Worm (Caenorhabditis elegans) whole organism, L4 larva: ENCODE measurements around the gene Y54F10BM.23.
A peak's percentile ranks its signal among the peaks of the same experiment; 100 is the strongest.

Experiments
- F26F4.8 ChIP-seq: fragments of 200-800 bp; sonication (Bioruptor generic); conservative IDR thresholded peaks from 2 replicates; pipeline ENCODE4 v1.3.6; 2022; ENCODE audit warnings: missing genetic modification characterization, missing compliant biosample characterization
- T26A8.4 ChIP-seq: fragments of 200-800 bp; sonication (Bioruptor generic); IDR thresholded peaks from 2 replicates; pipeline ENCODE4 v1.3.6; 2022; ENCODE audit warnings: missing genetic modification characterization, missing compliant biosample characterization
- Y105C5A.15 ChIP-seq: fragments of 200-800 bp; sonication (Bioruptor generic); IDR thresholded peaks from 2 replicates; pipeline ENCODE4 v1.3.6; 2022; ENCODE audit warnings: missing genetic modification characterization, missing compliant biosample characterization
- aha-1 ChIP-seq: fragments of 150-350 bp; peaks from one replicate; lab custom pipeline; 2014; ENCODE audit warnings: missing biosample characterization, missing genetic modification characterization
- attf-4 ChIP-seq: sonication (generic microtip); optimal IDR thresholded peaks from 3 replicates; lab custom pipeline; 2017; ENCODE audit warnings: missing biosample characterization, missing genetic modification characterization
- ceh-32 ChIP-seq: sonication (generic microtip); optimal IDR thresholded peaks from 2 replicates; lab custom pipeline; 2016; ENCODE audit warnings: mild to moderate bottlenecking, missing genetic modification characterization, missing compliant biosample characterization; ENCODE audit not compliant: poor library complexity
- ceh-44 ChIP-seq: fragments of 200-800 bp; sonication (Bioruptor generic); IDR thresholded peaks from 2 replicates; pipeline ENCODE4 v1.3.6; 2022; ENCODE audit warnings: missing genetic modification reagents, missing genetic modification characterization, missing compliant biosample characterization
- cey-2 ChIP-seq: sonication (generic microtip); optimal IDR thresholded peaks from 3 replicates; lab custom pipeline; 2017; ENCODE audit warnings: missing genetic modification characterization, mild to moderate bottlenecking, missing compliant biosample characterization, antibody characterized with exemption, borderline replicate concordance; ENCODE audit not compliant: insufficient read depth
- daf-16 ChIP-seq, 3 experiments: sonication (generic microtip); optimal IDR thresholded peaks; 2 replicates each; lab custom pipeline; 2016 to 2017; ENCODE audit warnings: missing genetic modification characterization in 3 of 3, missing genetic modification reagents in 3 of 3, mild to moderate bottlenecking in 2 of 3, missing compliant biosample characterization in 2 of 3, missing biosample characterization in 1 of 3, moderate library complexity in 1 of 3
- daf-8 ChIP-seq: fragments of 200-800 bp; sonication (Bioruptor generic); IDR thresholded peaks from 2 replicates; pipeline ENCODE4 v1.3.6; 2022; ENCODE audit warnings: missing genetic modification characterization, missing compliant biosample characterization
- dpl-1 ChIP-seq: fragments of 150-350 bp; optimal IDR thresholded peaks from 2 replicates; lab custom pipeline; 2014; ENCODE audit warnings: missing biosample characterization, missing genetic modification reagents, missing genetic modification characterization
- gei-8 ChIP-seq: fragments of 200-800 bp; sonication (Bioruptor generic); optimal IDR thresholded peaks from 2 replicates; lab custom pipeline; 2018; ENCODE audit warnings: mild to moderate bottlenecking, missing genetic modification characterization, missing compliant biosample characterization
- hif-1 ChIP-seq, 2 experiments: sonication (generic microtip); optimal IDR thresholded peaks; 2 replicates each; lab custom pipeline; 2016 to 2017; ENCODE audit warnings: missing compliant biosample characterization in 2 of 2, missing genetic modification characterization in 2 of 2, missing genetic modification reagents in 2 of 2, missing genotype in 2 of 2, mild to moderate bottlenecking in 1 of 2
- hmg-1.1 ChIP-seq: fragments of 200-800 bp; sonication (Bioruptor generic); IDR thresholded peaks from 2 replicates; pipeline ENCODE4 v1.3.6; 2022; ENCODE audit warnings: missing genetic modification reagents, missing genetic modification characterization, missing compliant biosample characterization
- lin-1 ChIP-seq: fragments of 200-800 bp; sonication (Bioruptor generic); IDR thresholded peaks from 2 replicates; pipeline ENCODE4 v1.3.6; 2022; ENCODE audit warnings: missing genetic modification reagents, missing genetic modification characterization, missing compliant biosample characterization
- lin-29 ChIP-seq: fragments of 200-800 bp; sonication (Bioruptor generic); IDR thresholded peaks from 2 replicates; pipeline ENCODE4 v1.3.6; 2022; ENCODE audit warnings: missing genetic modification reagents, missing genetic modification characterization, missing compliant biosample characterization
- lin-39 ChIP-seq: fragments of 150-350 bp; optimal IDR thresholded peaks from 2 replicates; lab custom pipeline; 2014; ENCODE audit warnings: missing biosample characterization, missing genetic modification reagents, missing genetic modification characterization
- mep-1 ChIP-seq: fragments of 150-350 bp; sonication (generic microtip); optimal IDR thresholded peaks from 3 replicates; lab custom pipeline; 2014; ENCODE audit warnings: missing biosample characterization, missing genetic modification characterization
- nhr-102 ChIP-seq: sonication (generic microtip); optimal IDR thresholded peaks from 2 replicates; lab custom pipeline; 2016; ENCODE audit warnings: mild to moderate bottlenecking, missing genetic modification characterization, moderate library complexity, missing compliant biosample characterization
- nhr-28 ChIP-seq: fragments of 150-350 bp; optimal IDR thresholded peaks from 2 replicates; lab custom pipeline; 2014; ENCODE audit warnings: missing biosample characterization, missing genetic modification characterization
- nhr-41 ChIP-seq: fragments of 200-800 bp; sonication (Bioruptor generic); IDR thresholded peaks from 2 replicates; pipeline ENCODE4 v1.3.6; 2022; ENCODE audit warnings: missing genetic modification reagents, missing genetic modification characterization, missing compliant biosample characterization
- nhr-48 ChIP-seq: sonication (generic microtip); optimal IDR thresholded peaks from 2 replicates; lab custom pipeline; 2016; ENCODE audit warnings: mild to moderate bottlenecking, missing genetic modification characterization, missing compliant biosample characterization
- nhr-6 ChIP-seq: fragments of 150-350 bp; optimal IDR thresholded peaks from 2 replicates; lab custom pipeline; 2014; ENCODE audit warnings: missing biosample characterization, missing genetic modification characterization
- nhr-76 ChIP-seq: fragments of 150-350 bp; optimal IDR thresholded peaks from 2 replicates; lab custom pipeline; 2014; ENCODE audit warnings: missing biosample characterization, missing genetic modification characterization
- pqm-1 ChIP-seq: sonication (generic microtip); optimal IDR thresholded peaks from 2 replicates; lab custom pipeline; 2017; ENCODE audit warnings: missing biosample characterization, missing genetic modification characterization
- saeg-2 ChIP-seq: fragments of 200-800 bp; sonication (Bioruptor generic); IDR thresholded peaks from 2 replicates; pipeline ENCODE4 v1.3.6; 2022; ENCODE audit warnings: missing genetic modification reagents, missing genetic modification characterization, missing compliant biosample characterization
- sdz-12 ChIP-seq: fragments of 200-800 bp; sonication (Bioruptor generic); optimal IDR thresholded peaks from 2 replicates; lab custom pipeline; 2018; ENCODE audit warnings: mild to moderate bottlenecking, missing genetic modification characterization, missing compliant biosample characterization
- snpc-4 ChIP-seq: fragments of 150-350 bp; optimal IDR thresholded peaks from 2 replicates; lab custom pipeline; 2014; ENCODE audit warnings: missing biosample characterization, missing genetic modification characterization
- tag-97 ChIP-seq: fragments of 200-800 bp; sonication (Bioruptor generic); IDR thresholded peaks from 2 replicates; pipeline ENCODE4 v1.3.6; 2022; ENCODE audit warnings: missing genetic modification characterization, missing compliant biosample characterization
- tra-1 ChIP-seq: fragments of 200-800 bp; sonication (Bioruptor generic); IDR thresholded peaks from 2 replicates; pipeline ENCODE4 v1.3.6; 2022; ENCODE audit warnings: missing genetic modification reagents, missing genetic modification characterization, missing compliant biosample characterization
- zfp-3 ChIP-seq: fragments of 200-800 bp; sonication (Bioruptor generic); conservative IDR thresholded peaks from 2 replicates; pipeline ENCODE4 v1.3.6; 2022; ENCODE audit warnings: missing genetic modification reagents, missing genetic modification characterization, missing compliant biosample characterization
- zip-2 ChIP-seq: fragments of 150-350 bp; optimal IDR thresholded peaks from 2 replicates; lab custom pipeline; 2014; ENCODE audit warnings: missing biosample characterization, missing genetic modification characterization

Gene Y54F10BM.23

ce11 chrIII:2258863-2259262 is 20.5 kb downstream of the Y54F10BM.23 start, which contains the start of gene fbxa-43:
fbxa-43 (minus strand) TSS chrIII:2258963.
- TF ChIP-seq hmg-1.1 (GFP tag; lab: Robert Waterston, UW) (no peak), snpc-4 (no peak), nhr-48 (tag; lab: Kevin White, UChicago) (no peak), ceh-44 (GFP tag; lab: Robert Waterston, UW) (no peak), hif-1 (tag; optimal IDR thresholded peaks at IDR 0.05; lab: Kevin White, UChicago) (no peak), saeg-2 (GFP tag; lab: Robert Waterston, UW) (no peak), lin-29 (GFP tag; lab: Robert Waterston, UW) (no peak), daf-16 (GFP tag; optimal IDR thresholded peaks at IDR 0.05; lab: Kevin White, UChicago) (no peak), daf-16 (tag; optimal IDR thresholded peaks at IDR 0.05; lab: Kevin White, UChicago) (no peak), daf-8 (GFP tag; lab: Robert Waterston, UW) (no peak), sdz-12 (GFP tag; lab: Kevin White, UChicago) (no peak), F26F4.8 (no peak), zip-2 (tag; lab: Kevin White, UChicago) (no peak), T26A8.4 (GFP tag; lab: Robert Waterston, UW) (no peak), lin-1 (GFP tag; lab: Robert Waterston, UW) (no peak), tag-97 (GFP tag; lab: Robert Waterston, UW) (no peak), attf-4 (no peak), dpl-1 (GFP tag; lab: Kevin White, UChicago) (no peak), nhr-102 (tag; lab: Kevin White, UChicago) (no peak), mep-1 (tag; lab: Kevin White, UChicago) (no peak)

ce11 chrIII:2255522-2255921 is 23.8 kb downstream of the Y54F10BM.23 start, which contains the start of gene fbxa-71:
fbxa-71 (plus strand) TSS chrIII:2255822.
- no peak for TF ChIP-seq F26F4.8
- no peak for TF ChIP-seq nhr-102 (tag; lab: Kevin White, UChicago)
- TF ChIP-seq, all 104 proteins: peak for 0

ce11 chrIII:2253027-2253499 is 26.3 kb downstream of the Y54F10BM.23 start, which contains the start of gene fbxa-73:
fbxa-73 (plus strand) TSS chrIII:2253449.
- TF ChIP-seq pqm-1 (tag; lab: Kevin White, UChicago) (peak; percentile 83), nhr-28 (tag; lab: Kevin White, UChicago) (peak; percentile 64), zfp-3 (GFP tag; lab: Robert Waterston, UW) (no peak), cey-2 (no peak), tra-1 (no peak), daf-16 (GFP tag; optimal IDR thresholded peaks at IDR 0.05; lab: Kevin White, UChicago) (no peak), daf-16 (tag; optimal IDR thresholded peaks at IDR 0.05; lab: Kevin White, UChicago) (peak; percentile 84), gei-8 (GFP tag; lab: Kevin White, UChicago) (no peak), ceh-32 (tag; lab: Kevin White, UChicago) (no peak), nhr-6 (tag; lab: Kevin White, UChicago) (no peak)
- TF ChIP-seq, all 104 proteins: peak for 3

ce11 chrIII:2251348-2251747 is 28.0 kb downstream of the Y54F10BM.23 start, which contains the start of gene fbxa-7:
fbxa-7 (minus strand) TSS chrIII:2251448.
- TF ChIP-seq nhr-76 (tag; lab: Kevin White, UChicago), result no peak
- no peak for TF ChIP-seq Y105C5A.15 (GFP tag; lab: Robert Waterston, UW)
- no peak for TF ChIP-seq lin-39 (tag; lab: Kevin White, UChicago)
- no peak for TF ChIP-seq nhr-28 (tag; lab: Kevin White, UChicago)
- TF ChIP-seq F26F4.8, result no peak

- peak; percentile 14 for TF ChIP-seq aha-1
- TF ChIP-seq nhr-41 (GFP tag; lab: Robert Waterston, UW), result no peak
Observed at ce11 chrIII:2245727-2246126, 33.6 kb downstream of the Y54F10BM.23 start, which contains the start of gene srd-67. srd-67 (minus strand) TSS chrIII:2245827.
